Fruit fly (Drosophila melanogaster) S2 (cell line): Measurements from ENCODE around the gene Cyt-c-p.

ENCODE experiments used
- CG8478 ChIP-seq: fragments of >200 bp; optimal IDR thresholded peaks from 2 replicates; lab custom pipeline; 2018
- CTCF ChIP-seq, 2 experiments: fragments of >200 bp; optimal IDR thresholded peaks; 2 replicates each; lab custom pipeline; 2018

- TF ChIP-seq CG8478 (lab: Kevin White, UChicago): no peak
- no peak for TF ChIP-seq CTCF (optimal IDR thresholded peaks at IDR 0.05; lab: Kevin White, UChicago)
Observed at dm6 chr2L:16686412-16687043, 33.2 kb upstream of the Cyt-c-p start.
